Worm (Caenorhabditis elegans) whole organism, L1 larva: ENCODE measurements around the gene B0001.4.

Source experiments
- ama-1 ChIP-seq: fragments of 150-350 bp; optimal IDR thresholded peaks from 2 replicates; lab custom pipeline; 2014
- nhr-11 ChIP-seq: fragments of 150-350 bp; optimal IDR thresholded peaks from 2 replicates; lab custom pipeline; 2014; ENCODE audit warnings: missing biosample characterization, missing genetic modification characterization
- snpc-4 ChIP-seq: fragments of 150-350 bp; optimal IDR thresholded peaks from 2 replicates; lab custom pipeline; 2014; ENCODE audit warnings: missing biosample characterization, missing genetic modification characterization
- unc-62 ChIP-seq: fragments of 150-350 bp; optimal IDR thresholded peaks from 2 replicates; lab custom pipeline; 2014; ENCODE audit warnings: missing biosample characterization, missing genetic modification reagents, missing genetic modification characterization

ce11 chrIV:12109743-12110142 lies 28.2 kb downstream of the B0001.4 start:
- TF ChIP-seq snpc-4 (no peak), ama-1 (lab: Kevin White, UChicago) (no peak), nhr-11 (tag; lab: Kevin White, UChicago) (no peak), unc-62 (no peak)
